Worm (Caenorhabditis elegans) whole organism, L4 larva: ENCODE measurements around the gene Y49E10.4.

Experiments
- F37D6.2 ChIP-seq: sonication (generic microtip); optimal IDR thresholded peaks from 2 replicates; lab custom pipeline; 2016; ENCODE audit warnings: mild to moderate bottlenecking, missing genetic modification characterization, missing compliant biosample characterization
- F49E8.2 ChIP-seq: sonication (generic microtip); optimal IDR thresholded peaks from 2 replicates; lab custom pipeline; 2016; ENCODE audit warnings: missing compliant biosample characterization, mild to moderate bottlenecking, missing genetic modification characterization, borderline replicate concordance
- T20F7.1 ChIP-seq: fragments of 200-800 bp; sonication (Bioruptor generic); optimal IDR thresholded peaks from 2 replicates; lab custom pipeline; 2018; ENCODE audit warnings: mild to moderate bottlenecking, missing genetic modification characterization, missing compliant biosample characterization
- T26A8.4 ChIP-seq: fragments of 200-800 bp; sonication (Bioruptor generic); IDR thresholded peaks from 2 replicates; pipeline ENCODE4 v1.3.6; 2022; ENCODE audit warnings: missing genetic modification characterization, missing compliant biosample characterization
- Y48G9A.11 ChIP-seq: fragments of 200-800 bp; sonication (Bioruptor generic); IDR thresholded peaks from 2 replicates; pipeline ENCODE4 v1.3.6; 2022; ENCODE audit warnings: missing genetic modification reagents, missing genetic modification characterization, missing compliant biosample characterization
- ZK337.2 ChIP-seq: fragments of 200-800 bp; sonication (Bioruptor generic); IDR thresholded peaks from 2 replicates; pipeline ENCODE4 v1.3.6; 2022; ENCODE audit warnings: missing genetic modification reagents, missing genetic modification characterization, missing compliant biosample characterization
- ZK546.5 ChIP-seq, 2 experiments: sonication (generic microtip); optimal IDR thresholded peaks; 2 replicates each; lab custom pipeline; 2017; ENCODE audit warnings: missing biosample characterization in 2 of 2, missing genetic modification characterization in 2 of 2
- aha-1 ChIP-seq: fragments of 150-350 bp; peaks from one replicate; lab custom pipeline; 2014; ENCODE audit warnings: missing biosample characterization, missing genetic modification characterization
- aly-2 ChIP-seq: sonication (generic microtip); optimal IDR thresholded peaks from 2 replicates; lab custom pipeline; 2018; ENCODE audit warnings: missing biosample characterization, missing genetic modification characterization
- ama-1 ChIP-seq: fragments of 150-350 bp; optimal IDR thresholded peaks from 2 replicates; lab custom pipeline; 2014; ENCODE audit warnings: inconsistent platforms, mixed read lengths
- ceh-28 ChIP-seq: fragments of 150-350 bp; optimal IDR thresholded peaks from 2 replicates; lab custom pipeline; 2014; ENCODE audit warnings: missing biosample characterization, missing genetic modification reagents, missing genetic modification characterization
- cey-2 ChIP-seq: sonication (generic microtip); optimal IDR thresholded peaks from 3 replicates; lab custom pipeline; 2017; ENCODE audit warnings: missing genetic modification characterization, mild to moderate bottlenecking, missing compliant biosample characterization, antibody characterized with exemption, borderline replicate concordance; ENCODE audit not compliant: insufficient read depth
- ctbp-1 ChIP-seq: fragments of 200-800 bp; sonication (Bioruptor generic); IDR thresholded peaks from 2 replicates; pipeline ENCODE4 v1.3.6; 2022; ENCODE audit warnings: missing genetic modification reagents, missing genetic modification characterization, missing compliant biosample characterization
- daf-16 ChIP-seq, 3 experiments: sonication (generic microtip); optimal IDR thresholded peaks; 2 replicates each; lab custom pipeline; 2016 to 2017; ENCODE audit warnings: missing genetic modification characterization in 3 of 3, missing genetic modification reagents in 3 of 3, mild to moderate bottlenecking in 2 of 3, missing compliant biosample characterization in 2 of 3, missing biosample characterization in 1 of 3, moderate library complexity in 1 of 3
- daf-19 ChIP-seq: fragments of 200-800 bp; sonication (Bioruptor generic); conservative IDR thresholded peaks from 2 replicates; pipeline ENCODE4 v1.3.6; 2022; ENCODE audit warnings: missing genetic modification characterization, missing compliant biosample characterization
- daf-8 ChIP-seq: fragments of 200-800 bp; sonication (Bioruptor generic); IDR thresholded peaks from 2 replicates; pipeline ENCODE4 v1.3.6; 2022; ENCODE audit warnings: missing genetic modification characterization, missing compliant biosample characterization
- dmd-8 ChIP-seq: fragments of 200-800 bp; sonication (Bioruptor generic); IDR thresholded peaks from 2 replicates; pipeline ENCODE4 v1.3.6; 2022; ENCODE audit warnings: missing genetic modification characterization, missing compliant biosample characterization
- egl-43 ChIP-seq: fragments of 200-800 bp; sonication (Bioruptor generic); IDR thresholded peaks from 2 replicates; pipeline ENCODE4 v1.3.6; 2022; ENCODE audit warnings: missing genetic modification reagents, missing genetic modification characterization, missing compliant biosample characterization
- fos-1 ChIP-seq: fragments of 150-350 bp; optimal IDR thresholded peaks from 2 replicates; lab custom pipeline; 2014; ENCODE audit warnings: missing biosample characterization, missing genetic modification characterization
- gei-8 ChIP-seq: fragments of 200-800 bp; sonication (Bioruptor generic); optimal IDR thresholded peaks from 2 replicates; lab custom pipeline; 2018; ENCODE audit warnings: mild to moderate bottlenecking, missing genetic modification characterization, missing compliant biosample characterization
- hlh-30 ChIP-seq: sonication (generic microtip); optimal IDR thresholded peaks from 2 replicates; lab custom pipeline; 2017; ENCODE audit warnings: antibody characterized with exemption, mild to moderate bottlenecking, missing genetic modification characterization, missing compliant biosample characterization; ENCODE audit not compliant: insufficient read depth
- hmg-1.1 ChIP-seq: fragments of 200-800 bp; sonication (Bioruptor generic); IDR thresholded peaks from 2 replicates; pipeline ENCODE4 v1.3.6; 2022; ENCODE audit warnings: missing genetic modification reagents, missing genetic modification characterization, missing compliant biosample characterization
- jun-1 ChIP-seq: fragments of 150-350 bp; optimal IDR thresholded peaks from 2 replicates; lab custom pipeline; 2014; ENCODE audit warnings: missing biosample characterization, missing genetic modification reagents, missing genetic modification characterization
- lin-1 ChIP-seq: fragments of 200-800 bp; sonication (Bioruptor generic); IDR thresholded peaks from 2 replicates; pipeline ENCODE4 v1.3.6; 2022; ENCODE audit warnings: missing genetic modification reagents, missing genetic modification characterization, missing compliant biosample characterization
- lin-13 ChIP-seq: fragments of 150-350 bp; optimal IDR thresholded peaks from 2 replicates; lab custom pipeline; 2014; ENCODE audit warnings: missing biosample characterization, missing genetic modification reagents, missing genetic modification characterization
- lin-29 ChIP-seq: fragments of 200-800 bp; sonication (Bioruptor generic); IDR thresholded peaks from 2 replicates; pipeline ENCODE4 v1.3.6; 2022; ENCODE audit warnings: missing genetic modification reagents, missing genetic modification characterization, missing compliant biosample characterization
- lin-38 ChIP-seq: fragments of 200-800 bp; sonication (Bioruptor generic); IDR thresholded peaks from 2 replicates; pipeline ENCODE4 v1.3.6; 2022; ENCODE audit warnings: missing genetic modification reagents, missing genetic modification characterization, missing compliant biosample characterization
- mdl-1 ChIP-seq, 2 experiments: fragments of 150-350 bp in 1 of 2; sonication (generic microtip) in 1 of 2; optimal IDR thresholded peaks; 2 replicates each; lab custom pipeline; 2014 to 2017; ENCODE audit warnings: missing biosample characterization in 2 of 2, missing genetic modification characterization in 2 of 2
- mdt-29 ChIP-seq: fragments of 200-800 bp; sonication (Bioruptor generic); IDR thresholded peaks from 2 replicates; pipeline ENCODE4 v1.3.6; 2022; ENCODE audit warnings: missing genetic modification reagents, missing genetic modification characterization, missing compliant biosample characterization
- mep-1 ChIP-seq: fragments of 150-350 bp; sonication (generic microtip); optimal IDR thresholded peaks from 3 replicates; lab custom pipeline; 2014; ENCODE audit warnings: missing biosample characterization, missing genetic modification characterization
- nhr-10 ChIP-seq: fragments of 150-350 bp; optimal IDR thresholded peaks from 2 replicates; lab custom pipeline; 2014; ENCODE audit warnings: missing biosample characterization, missing genetic modification characterization
- nhr-11 ChIP-seq: fragments of 150-350 bp; optimal IDR thresholded peaks from 2 replicates; lab custom pipeline; 2014; ENCODE audit warnings: missing biosample characterization, missing genetic modification characterization
- nhr-111 ChIP-seq: fragments of 200-800 bp; sonication (Bioruptor generic); optimal IDR thresholded peaks from 2 replicates; lab custom pipeline; 2018; ENCODE audit warnings: mild to moderate bottlenecking, missing genetic modification characterization, missing compliant biosample characterization
- nhr-237 ChIP-seq: sonication (generic microtip); optimal IDR thresholded peaks from 2 replicates; lab custom pipeline; 2017; ENCODE audit warnings: missing biosample characterization, missing genetic modification characterization
- nhr-25 ChIP-seq: sonication (generic microtip); optimal IDR thresholded peaks from 2 replicates; lab custom pipeline; 2017; ENCODE audit warnings: missing genetic modification characterization, mild to moderate bottlenecking, missing compliant biosample characterization, antibody characterized with exemption, moderate library complexity, borderline replicate concordance; ENCODE audit not compliant: insufficient read depth
- nhr-41 ChIP-seq: fragments of 200-800 bp; sonication (Bioruptor generic); IDR thresholded peaks from 2 replicates; pipeline ENCODE4 v1.3.6; 2022; ENCODE audit warnings: missing genetic modification reagents, missing genetic modification characterization, missing compliant biosample characterization
- nhr-6 ChIP-seq: fragments of 150-350 bp; optimal IDR thresholded peaks from 2 replicates; lab custom pipeline; 2014; ENCODE audit warnings: missing biosample characterization, missing genetic modification characterization
- nhr-77 ChIP-seq: fragments of 150-350 bp; optimal IDR thresholded peaks from 2 replicates; lab custom pipeline; 2014; ENCODE audit warnings: missing biosample characterization, missing genetic modification characterization
- pha-4 ChIP-seq, 2 experiments: fragments of 150-350 bp in 1 of 2; fragments of 200-800 bp in 1 of 2; sonication (Bioruptor generic) in 1 of 2; IDR thresholded peaks in 1 of 2; optimal IDR thresholded peaks in 1 of 2; 2 replicates each; pipeline versions ENCODE4 v1.3.6 to Lab custom; 2014 to 2022; ENCODE audit warnings: missing genetic modification characterization in 2 of 2, missing genetic modification reagents in 2 of 2, missing biosample characterization in 1 of 2, missing compliant biosample characterization in 1 of 2
- php-3 ChIP-seq: fragments of 200-800 bp; sonication (Bioruptor generic); IDR thresholded peaks from 2 replicates; pipeline ENCODE4 v1.3.6; 2022; ENCODE audit warnings: missing genetic modification reagents, missing genetic modification characterization, missing compliant biosample characterization
- pqm-1 ChIP-seq: sonication (generic microtip); optimal IDR thresholded peaks from 2 replicates; lab custom pipeline; 2017; ENCODE audit warnings: missing biosample characterization, missing genetic modification characterization
- set-16 ChIP-seq: fragments of 200-800 bp; sonication (Bioruptor generic); IDR thresholded peaks from 2 replicates; pipeline ENCODE4 v1.3.6; 2022; ENCODE audit warnings: missing genetic modification reagents, missing genetic modification characterization, missing compliant biosample characterization
- skn-1 ChIP-seq: fragments of 150-350 bp; optimal IDR thresholded peaks from 2 replicates; lab custom pipeline; 2014; ENCODE audit warnings: missing biosample characterization, missing genetic modification characterization
- snpc-4 ChIP-seq: fragments of 150-350 bp; optimal IDR thresholded peaks from 2 replicates; lab custom pipeline; 2014; ENCODE audit warnings: missing biosample characterization, missing genetic modification characterization
- spr-1 ChIP-seq: sonication (generic microtip); optimal IDR thresholded peaks from 2 replicates; lab custom pipeline; 2016; ENCODE audit warnings: mild to moderate bottlenecking, missing genetic modification characterization, missing compliant biosample characterization
- spr-3 ChIP-seq: fragments of 200-800 bp; sonication (Bioruptor generic); optimal IDR thresholded peaks from 2 replicates; lab custom pipeline; 2018; ENCODE audit warnings: mild to moderate bottlenecking, missing genetic modification characterization, missing compliant biosample characterization
- tag-97 ChIP-seq: fragments of 200-800 bp; sonication (Bioruptor generic); IDR thresholded peaks from 2 replicates; pipeline ENCODE4 v1.3.6; 2022; ENCODE audit warnings: missing genetic modification characterization, missing compliant biosample characterization
- unc-39 ChIP-seq: sonication (generic microtip); optimal IDR thresholded peaks from 2 replicates; lab custom pipeline; 2017; ENCODE audit warnings: missing biosample characterization, missing genetic modification characterization
- vab-7 ChIP-seq: fragments of 200-800 bp; sonication (Bioruptor generic); IDR thresholded peaks from 2 replicates; pipeline ENCODE4 v1.3.6; 2022; ENCODE audit warnings: missing genetic modification reagents, missing genetic modification characterization, missing compliant biosample characterization
- zfp-2 ChIP-seq: sonication (generic microtip); optimal IDR thresholded peaks from 2 replicates; lab custom pipeline; 2016; ENCODE audit warnings: mild to moderate bottlenecking, missing genetic modification characterization, missing compliant biosample characterization
- ztf-7 ChIP-seq: fragments of 150-350 bp; optimal IDR thresholded peaks from 2 replicates; lab custom pipeline; 2014; ENCODE audit warnings: missing biosample characterization, missing genetic modification characterization

Gene Y49E10.4

ce11 chrIII:12351301-12351700 is 32.3 kb downstream of the Y49E10.4 start, which contains the start of the genes pph-4.1 and Y75B8A.31:
TSS of gene pph-4.1 (minus strand) at chrIII:12351336.
TSS of gene Y75B8A.31 (plus strand) at chrIII:12351642.
- TF ChIP-seq mep-1 (tag; lab: Kevin White, UChicago) (peak; percentile 82), pha-4 (GFP tag; IDR thresholded peaks at IDR 0.05; lab: Robert Waterston, UW) (peak; percentile 69), pha-4 (tag; optimal IDR thresholded peaks at IDR 0.05; lab: Kevin White, UChicago) (no peak), spr-3 (GFP tag; lab: Kevin White, UChicago) (no peak), ceh-28 (tag; lab: Kevin White, UChicago) (no peak), egl-43 (GFP tag; lab: Robert Waterston, UW) (no peak), fos-1 (tag; lab: Kevin White, UChicago) (no peak), mdl-1 (tag; optimal IDR thresholded peaks at IDR 0.05; lab: Kevin White, UChicago) (no peak), gei-8 (no peak), ZK546.5 (tag; optimal IDR thresholded peaks at IDR 0.05; lab: Kevin White, UChicago) (no peak), lin-38 (peak; percentile 99), F49E8.2 (tag; lab: Kevin White, UChicago) (peak; percentile 34), F37D6.2 (tag; lab: Kevin White, UChicago) (peak; percentile 62), lin-13 (GFP tag; lab: Kevin White, UChicago) (peak; percentile 81), hlh-30 (tag; lab: Kevin White, UChicago) (peak; percentile 67), ztf-7 (tag; lab: Kevin White, UChicago) (peak; percentile 22), T20F7.1 (GFP tag; lab: Kevin White, UChicago) (no peak), jun-1 (tag; lab: Kevin White, UChicago) (no peak), zfp-2 (tag; lab: Kevin White, UChicago) (peak; percentile 44), T26A8.4 (GFP tag; lab: Robert Waterston, UW) (peak; percentile 53), nhr-111 (GFP tag; lab: Kevin White, UChicago) (no peak), set-16 (no peak), vab-7 (GFP tag; lab: Robert Waterston, UW) (no peak), nhr-237 (tag; lab: Kevin White, UChicago) (no peak), dmd-8 (GFP tag; lab: Robert Waterston, UW) (no peak), daf-19 (GFP tag; lab: Robert Waterston, UW) (no peak), skn-1 (tag; lab: Kevin White, UChicago) (no peak), aly-2 (no peak), hmg-1.1 (GFP tag; lab: Robert Waterston, UW) (0 out of 2 replicates have a peak, but pooled peaks have one; percentile 16), lin-1 (peak; percentile 59; the same call in 1 of the 2 replicates), nhr-77 (tag; lab: Kevin White, UChicago) (peak; percentile 65), nhr-10 (no peak), Y48G9A.11 (0 out of 2 replicates have a peak, but pooled peaks have one; percentile 45), ama-1 (lab: Kevin White, UChicago) (no peak), daf-16 (GFP tag; optimal IDR thresholded peaks at IDR 0.05; lab: Kevin White, UChicago) (peak; percentile 12 to 45), daf-16 (tag; optimal IDR thresholded peaks at IDR 0.05; lab: Kevin White, UChicago) (peak; percentile 37), nhr-41 (GFP tag; lab: Robert Waterston, UW) (no peak), lin-29 (GFP tag; lab: Robert Waterston, UW) (no peak), pqm-1 (tag; lab: Kevin White, UChicago) (no peak), snpc-4 (tag; lab: Kevin White, UChicago) (no peak), nhr-11 (no peak), php-3 (GFP tag; lab: Robert Waterston, UW) (no peak), nhr-6 (tag; lab: Kevin White, UChicago) (peak; percentile 77), tag-97 (GFP tag; lab: Robert Waterston, UW) (no peak), unc-39 (tag; lab: Kevin White, UChicago) (no peak), nhr-25 (no peak), daf-8 (GFP tag; lab: Robert Waterston, UW) (no peak), ctbp-1 (no peak), aha-1 (tag; lab: Kevin White, UChicago) (no peak), spr-1 (tag; lab: Kevin White, UChicago) (peak; percentile 41), cey-2 (tag; lab: Kevin White, UChicago) (no peak), mdt-29 (GFP tag; lab: Robert Waterston, UW) (no peak), ZK337.2 (GFP tag; lab: Robert Waterston, UW) (peak; percentile 77)
